Worm (Caenorhabditis elegans) whole organism, L3 larva: ENCODE results near the gene Y51A2D.1.

Experiments
- R02D3.7 ChIP-seq: fragments of 150-350 bp; optimal IDR thresholded peaks from 2 replicates; lab custom pipeline; 2014; ENCODE audit warnings: missing biosample characterization, missing genetic modification characterization
- ZK546.5 ChIP-seq: sonication (generic microtip); optimal IDR thresholded peaks from 2 replicates; lab custom pipeline; 2017; ENCODE audit warnings: missing biosample characterization, missing genetic modification characterization
- aly-2 ChIP-seq: fragments of 150-350 bp; optimal IDR thresholded peaks from 2 replicates; lab custom pipeline; 2014; ENCODE audit warnings: missing biosample characterization, missing genetic modification characterization
- ama-1 ChIP-seq: fragments of 150-350 bp; optimal IDR thresholded peaks from 2 replicates; lab custom pipeline; 2018
- ceh-16 ChIP-seq: sonication (generic microtip); optimal IDR thresholded peaks from 2 replicates; lab custom pipeline; 2017; ENCODE audit warnings: missing biosample characterization, missing genetic modification characterization
- ceh-28 ChIP-seq: fragments of 150-350 bp; optimal IDR thresholded peaks from 2 replicates; lab custom pipeline; 2014; ENCODE audit warnings: missing biosample characterization, missing genetic modification reagents, missing genetic modification characterization
- ceh-9 ChIP-seq: sonication (generic microtip); optimal IDR thresholded peaks from 2 replicates; lab custom pipeline; 2018; ENCODE audit warnings: missing biosample characterization, missing genetic modification characterization
- daf-12 ChIP-seq: fragments of 150-350 bp; optimal IDR thresholded peaks from 2 replicates; lab custom pipeline; 2014; ENCODE audit warnings: missing biosample characterization, missing genetic modification reagents, missing genetic modification characterization
- egl-27 ChIP-seq: sonication (generic microtip); optimal IDR thresholded peaks from 4 replicates; lab custom pipeline; 2017; ENCODE audit warnings: missing biosample characterization, missing genetic modification reagents, missing genetic modification characterization
- elt-2 ChIP-seq: sonication (generic microtip); optimal IDR thresholded peaks from 2 replicates; lab custom pipeline; 2016; ENCODE audit warnings: missing genetic modification reagents, mild to moderate bottlenecking, missing genetic modification characterization, missing compliant biosample characterization
- eor-1 ChIP-seq, 2 experiments: fragments of 150-350 bp; optimal IDR thresholded peaks; 2 replicates each; lab custom pipeline; 2014 to 2018; ENCODE audit warnings: missing biosample characterization in 2 of 2, missing genetic modification characterization in 2 of 2
- fkh-10 ChIP-seq: sonication (generic microtip); optimal IDR thresholded peaks from 2 replicates; lab custom pipeline; 2017; ENCODE audit warnings: missing biosample characterization, missing genetic modification reagents, missing genetic modification characterization
- fos-1 ChIP-seq: fragments of 150-350 bp; optimal IDR thresholded peaks from 2 replicates; lab custom pipeline; 2014; ENCODE audit warnings: missing biosample characterization, missing genetic modification characterization
- lin-15B ChIP-seq: fragments of 150-350 bp; optimal IDR thresholded peaks from 2 replicates; lab custom pipeline; 2014; ENCODE audit warnings: missing biosample characterization, missing genetic modification characterization
- lsy-12 ChIP-seq: sonication (generic microtip); optimal IDR thresholded peaks from 2 replicates; lab custom pipeline; 2016; ENCODE audit warnings: mild to moderate bottlenecking, missing genetic modification characterization, missing compliant biosample characterization
- mdl-1 ChIP-seq: fragments of 150-350 bp; optimal IDR thresholded peaks from 2 replicates; lab custom pipeline; 2014; ENCODE audit warnings: missing biosample characterization, missing genetic modification characterization
- mml-1 ChIP-seq: fragments of 150-350 bp; sonication (generic microtip); optimal IDR thresholded peaks from 3 replicates; lab custom pipeline; 2014; ENCODE audit warnings: missing biosample characterization, missing genetic modification characterization
- nfya-1 ChIP-seq: sonication (generic microtip); optimal IDR thresholded peaks from 2 replicates; lab custom pipeline; 2017; ENCODE audit warnings: missing genetic modification characterization, mild to moderate bottlenecking, missing compliant biosample characterization, antibody characterized with exemption, moderate library complexity; ENCODE audit not compliant: insufficient read depth
- nhr-12 ChIP-seq: fragments of 150-350 bp; optimal IDR thresholded peaks from 2 replicates; lab custom pipeline; 2014; ENCODE audit warnings: missing biosample characterization, missing genetic modification characterization
- nhr-23 ChIP-seq: fragments of 150-350 bp; optimal IDR thresholded peaks from 2 replicates; lab custom pipeline; 2014; ENCODE audit warnings: missing biosample characterization, missing genetic modification reagents, missing genetic modification characterization
- nhr-237 ChIP-seq: fragments of 150-350 bp; optimal IDR thresholded peaks from 2 replicates; lab custom pipeline; 2014; ENCODE audit warnings: missing biosample characterization, missing genetic modification characterization
- nhr-28 ChIP-seq: fragments of 150-350 bp; optimal IDR thresholded peaks from 2 replicates; lab custom pipeline; 2014; ENCODE audit warnings: missing biosample characterization, missing genetic modification characterization
- nhr-67 ChIP-seq: fragments of 150-350 bp; optimal IDR thresholded peaks from 2 replicates; lab custom pipeline; 2014; ENCODE audit warnings: missing biosample characterization, missing genetic modification characterization
- nhr-76 ChIP-seq: fragments of 150-350 bp; sonication (generic microtip); optimal IDR thresholded peaks from 5 replicates; lab custom pipeline; 2014; ENCODE audit warnings: missing biosample characterization, missing genetic modification characterization
- pqm-1 ChIP-seq: fragments of 150-350 bp; optimal IDR thresholded peaks from 2 replicates; lab custom pipeline; 2017; ENCODE audit warnings: missing biosample characterization, missing genetic modification characterization, inconsistent platforms
- sea-2 ChIP-seq: fragments of 150-350 bp; sonication (generic microtip); optimal IDR thresholded peaks from 4 replicates; lab custom pipeline; 2014; ENCODE audit warnings: missing biosample characterization, missing genetic modification reagents, missing genetic modification characterization
- skn-1 ChIP-seq: fragments of 150-350 bp; optimal IDR thresholded peaks from 2 replicates; lab custom pipeline; 2014; ENCODE audit warnings: missing biosample characterization, missing genetic modification characterization
- snpc-4 ChIP-seq: fragments of 150-350 bp; optimal IDR thresholded peaks from 2 replicates; lab custom pipeline; 2014; ENCODE audit warnings: missing biosample characterization, missing genetic modification characterization
- tbx-2 ChIP-seq: sonication (generic microtip); optimal IDR thresholded peaks from 2 replicates; lab custom pipeline; 2016; ENCODE audit warnings: mild to moderate bottlenecking, missing genetic modification characterization, missing compliant biosample characterization
- unc-39 ChIP-seq: sonication (generic microtip); optimal IDR thresholded peaks from 4 replicates; lab custom pipeline; 2017; ENCODE audit warnings: missing biosample characterization, missing genetic modification characterization
- unc-62 ChIP-seq: fragments of 150-350 bp; sonication (generic microtip); optimal IDR thresholded peaks from 4 replicates; lab custom pipeline; 2014; ENCODE audit warnings: missing biosample characterization, missing genetic modification reagents, missing genetic modification characterization
- zag-1 ChIP-seq: fragments of 150-350 bp; optimal IDR thresholded peaks from 2 replicates; lab custom pipeline; 2014; ENCODE audit warnings: missing biosample characterization, missing genetic modification characterization
- ztf-4 ChIP-seq: fragments of 150-350 bp; optimal IDR thresholded peaks from 2 replicates; lab custom pipeline; 2014; ENCODE audit warnings: missing biosample characterization, missing genetic modification characterization

Y51A2D.1 gene

DNA sequence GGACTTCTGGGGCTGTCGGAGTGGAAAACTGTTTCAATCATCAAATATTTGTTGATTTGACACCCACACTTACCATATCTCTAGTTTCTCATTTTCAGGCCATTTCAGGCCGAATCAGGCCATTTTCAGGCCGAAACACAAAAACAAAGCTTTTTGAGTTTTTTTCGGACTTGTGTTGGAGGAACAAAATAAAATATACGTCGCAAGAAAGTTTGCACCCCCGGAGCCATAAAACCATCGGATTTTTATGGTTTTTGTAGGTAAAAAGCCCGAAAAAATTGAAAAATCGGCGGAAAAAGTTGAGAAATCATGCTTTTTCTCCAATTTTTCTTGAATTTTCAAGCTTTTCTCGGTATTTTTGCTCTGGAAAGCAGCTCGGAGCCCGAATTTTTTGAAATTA lies at the start of gene Y51A2D.1:
Y51A2D.1 (plus strand) TSS at position 301 of the 400 bp plus-strand sequence.
- TF ChIP-seq lsy-12 (tag; lab: Kevin White, UChicago), result no peak
- no peak for TF ChIP-seq ceh-16 (tag; lab: Kevin White, UChicago)
- TF ChIP-seq R02D3.7 (tag; lab: Kevin White, UChicago), result no peak
- TF ChIP-seq zag-1 (tag; lab: Kevin White, UChicago), result no peak
- no peak for TF ChIP-seq elt-2 (tag; lab: Kevin White, UChicago)
- TF ChIP-seq unc-39 (tag; lab: Kevin White, UChicago), result no peak
- no peak for TF ChIP-seq snpc-4
- TF ChIP-seq mdl-1 (tag; lab: Kevin White, UChicago), result no peak
- no peak for TF ChIP-seq fkh-10 (GFP tag; lab: Kevin White, UChicago)
- no peak for TF ChIP-seq skn-1 (tag; lab: Kevin White, UChicago)
- no peak for TF ChIP-seq nhr-12 (tag; lab: Kevin White, UChicago)
- no peak for TF ChIP-seq sea-2 (GFP tag; lab: Kevin White, UChicago)
- no peak for TF ChIP-seq nhr-23 (tag; lab: Kevin White, UChicago)
- no peak for TF ChIP-seq nfya-1 (tag; lab: Kevin White, UChicago)
- no peak for TF ChIP-seq ztf-4 (tag; lab: Kevin White, UChicago)
- TF ChIP-seq lin-15B (tag; lab: Kevin White, UChicago), result no peak

ce11 chrV:18461200-18461728 lies 47.4 kb upstream of the Y51A2D.1 start, which contains the start of gene ZK228.3:
Gene ZK228.3 (minus strand): TSS chrV:18461250.
- no peak for TF ChIP-seq eor-1 (tag; optimal IDR thresholded peaks at IDR 0.05; lab: Kevin White, UChicago)
- peak; percentile 97 for TF ChIP-seq elt-2 (tag; lab: Kevin White, UChicago)
- TF ChIP-seq pqm-1, result peak; percentile 84
- TF ChIP-seq fkh-10 (GFP tag; lab: Kevin White, UChicago), result no peak
- no peak for TF ChIP-seq nhr-28 (tag; lab: Kevin White, UChicago)
- TF ChIP-seq ceh-9 (tag; lab: Kevin White, UChicago), result no peak

ce11 chrV:18462365-18462837 lies 46.3 kb upstream of the Y51A2D.1 start, which contains the start of gene ZK228.4:
Gene ZK228.4 (plus strand): TSS chrV:18462787.
- TF ChIP-seq elt-2 (tag; lab: Kevin White, UChicago), result peak; percentile 86
- peak; percentile 13 for TF ChIP-seq pqm-1
- peak; percentile 21 for TF ChIP-seq ceh-28 (tag; lab: Kevin White, UChicago)
- TF ChIP-seq sea-2 (GFP tag; lab: Kevin White, UChicago), result no peak

DNA sequence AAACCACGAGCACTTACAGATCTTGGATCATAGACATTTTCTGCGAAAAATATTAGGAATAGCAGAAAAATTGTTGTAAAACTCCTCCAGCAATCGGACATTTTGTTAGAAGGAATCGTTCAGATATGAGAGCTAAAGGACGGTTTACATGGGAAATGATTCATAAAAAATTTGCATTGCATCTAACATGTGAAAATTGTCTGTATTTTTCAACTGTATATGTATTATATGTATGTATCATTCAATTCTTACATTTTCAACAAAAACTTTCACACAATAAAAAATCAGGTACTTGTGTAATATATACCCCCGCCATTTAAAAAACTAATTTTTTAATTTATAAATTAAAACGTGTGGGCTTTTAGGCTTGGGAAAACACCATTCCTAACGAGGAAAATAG lies 40.6 kb upstream of the Y51A2D.1 start, which contains the start of gene ZK228.13:
ZK228.13 (minus strand) TSS at position 101 of the 400 bp plus-strand sequence.
- TF ChIP-seq mml-1 (tag; lab: Kevin White, UChicago) (no peak), unc-62 (GFP tag; lab: Kevin White, UChicago) (no peak), ama-1 (lab: Kevin White, UChicago) (no peak), nhr-76 (no peak), daf-12 (tag; lab: Kevin White, UChicago) (no peak), ZK546.5 (tag; lab: Kevin White, UChicago) (no peak), nhr-28 (tag; lab: Kevin White, UChicago) (no peak), fos-1 (tag; lab: Kevin White, UChicago) (no peak), R02D3.7 (tag; lab: Kevin White, UChicago) (no peak)

DNA sequence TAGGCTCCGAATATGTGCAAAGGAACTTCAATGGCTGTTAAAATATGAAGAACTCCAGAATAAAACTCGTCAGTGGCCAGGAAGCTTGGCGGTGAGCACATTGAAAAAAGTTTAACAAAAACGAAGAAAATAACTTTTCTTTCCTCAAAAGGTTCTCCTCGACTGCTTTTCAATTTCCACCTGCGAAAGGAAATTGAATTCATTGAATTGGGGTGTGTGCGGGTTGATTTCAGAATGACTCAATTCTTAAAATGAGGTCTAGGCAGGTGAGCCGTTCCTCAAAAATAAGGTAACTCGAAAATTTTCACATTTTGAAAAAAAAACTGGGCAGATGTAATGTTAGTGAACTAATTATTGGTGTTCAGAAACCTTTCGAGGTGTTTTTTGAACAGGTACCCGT lies 35.2 kb upstream of the Y51A2D.1 start, which contains the start of gene srh-182:
srh-182 (minus strand) TSS at position 101 of the 400 bp plus-strand sequence.
- TF ChIP-seq ceh-28 (tag; lab: Kevin White, UChicago) (no peak), tbx-2 (no peak), aly-2 (tag; lab: Kevin White, UChicago) (no peak), skn-1 (tag; lab: Kevin White, UChicago) (no peak), elt-2 (tag; lab: Kevin White, UChicago) (no peak), nhr-237 (tag; lab: Kevin White, UChicago) (no peak), nhr-28 (tag; lab: Kevin White, UChicago) (no peak), ZK546.5 (tag; lab: Kevin White, UChicago) (no peak), nhr-67 (tag; lab: Kevin White, UChicago) (no peak), ztf-4 (tag; lab: Kevin White, UChicago) (no peak), egl-27 (tag; lab: Kevin White, UChicago) (no peak), nhr-23 (tag; lab: Kevin White, UChicago) (no peak), mml-1 (tag; lab: Kevin White, UChicago) (no peak), lsy-12 (tag; lab: Kevin White, UChicago) (no peak)
